Worm (Caenorhabditis elegans): ENCODE data around the gene K04G7.1.

DNA sequence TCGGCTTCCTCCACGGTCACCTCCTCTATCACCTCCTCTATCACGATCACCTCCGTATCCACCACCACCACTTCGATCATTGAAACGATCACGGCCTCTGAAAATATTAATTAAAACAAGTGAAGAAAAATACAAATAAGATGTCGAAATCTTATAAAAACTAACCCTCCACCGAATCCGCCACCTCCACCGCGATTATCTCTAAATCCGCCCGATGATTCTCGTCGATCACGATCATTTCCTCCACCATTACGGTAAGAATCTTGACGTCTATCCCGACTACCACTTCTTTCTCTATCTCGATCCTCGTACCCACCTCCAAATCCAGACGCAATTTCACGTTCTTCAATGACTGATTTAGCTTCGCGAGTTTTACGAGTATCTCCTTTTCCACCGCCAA, 3.3 kb upstream of the K04G7.1 start:
- no peak for TF ChIP-seq nhr-23 (tag; optimal IDR thresholded peaks at IDR 0.05)
- TF ChIP-seq nhr-77 (tag; optimal IDR thresholded peaks at IDR 0.05), result no peak
- no peak for TF ChIP-seq mdl-1 (tag; optimal IDR thresholded peaks at IDR 0.05)
- no peak for TF ChIP-seq elt-1 (tag; optimal IDR thresholded peaks at IDR 0.05)
- no peak for TF ChIP-seq ceh-16 (tag; optimal IDR thresholded peaks at IDR 0.05)
- TF ChIP-seq ama-1 (optimal IDR thresholded peaks at IDR 0.05), result no peak
- no peak for TF ChIP-seq lsy-2 (tag; optimal IDR thresholded peaks at IDR 0.05)
- TF ChIP-seq unc-62 (GFP tag; optimal IDR thresholded peaks at IDR 0.05), result no peak
- TF ChIP-seq snpc-4 (tag; optimal IDR thresholded peaks at IDR 0.05), result no peak
- TF ChIP-seq blmp-1 (tag; optimal IDR thresholded peaks at IDR 0.05; ENCODE audit: insufficient read depth), result no peak

Data from whole organism, L2 larva.